Worm (Caenorhabditis elegans): ENCODE data around the gene Y77E11A.16.

The Y77E11A.16 gene

DNA sequence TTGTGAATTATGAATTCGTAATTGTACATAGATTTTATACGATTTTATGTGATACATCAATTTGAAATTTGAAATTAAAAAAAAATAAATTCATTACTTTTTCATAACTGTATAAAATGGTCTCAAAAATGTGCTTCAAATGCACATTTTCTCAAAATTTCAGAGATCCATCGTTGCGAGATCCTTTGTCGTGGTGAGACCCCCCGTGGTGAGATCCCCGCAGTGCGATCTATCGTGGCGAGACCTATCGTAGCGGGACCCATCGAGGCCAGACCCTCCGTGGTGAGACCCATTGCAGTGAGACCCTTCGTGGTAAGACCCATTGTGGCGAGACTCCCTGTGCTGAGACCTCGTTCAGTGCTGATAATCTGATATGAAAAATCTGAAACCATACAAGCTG lies 25.8 kb upstream of the Y77E11A.16 start (continued):
- no peak for TF ChIP-seq attf-6 (GFP tag; IDR thresholded peaks at IDR 0.05)
- no peak for TF ChIP-seq hrde-1 (tag; optimal IDR thresholded peaks at IDR 0.05; ENCODE audit: borderline replicate concordance)
- TF ChIP-seq F33H1.4 (GFP tag; IDR thresholded peaks at IDR 0.05): peak; percentile 40; the same call in 1 of the 2 replicates
- peak; percentile 34 for TF ChIP-seq ZK185.1 (tag; optimal IDR thresholded peaks at IDR 0.05; ENCODE audit: poor library complexity, severe bottlenecking)
- no peak for TF ChIP-seq attf-5 (GFP tag; optimal IDR thresholded peaks at IDR 0.05)
- peak; percentile 54 for TF ChIP-seq nhr-90 (tag; optimal IDR thresholded peaks at IDR 0.05)
- TF ChIP-seq lin-40 (tag; optimal IDR thresholded peaks at IDR 0.05): peak; percentile 49
- TF ChIP-seq lin-35 (GFP tag; optimal IDR thresholded peaks at IDR 0.05): peak in 1 of 3 experiments; percentile 55
- TF ChIP-seq K11D2.4 (GFP tag; IDR thresholded peaks at IDR 0.05): 0 out of 2 replicates have a peak, but pooled peaks have one; percentile 67
- TF ChIP-seq dox-1 (GFP tag; IDR thresholded peaks at IDR 0.05): no peak
- no peak for TF ChIP-seq F57C9.4 (tag; optimal IDR thresholded peaks at IDR 0.05)
- TF ChIP-seq hsf-1 (GFP tag; IDR thresholded peaks at IDR 0.05): no peak
- TF ChIP-seq snpc-4 (GFP tag; optimal IDR thresholded peaks at IDR 0.05): no peak
- peak in 1 of 4 experiments; percentile 13 for TF ChIP-seq snpc-4 (tag; optimal IDR thresholded peaks at IDR 0.05)
- TF ChIP-seq cebp-1 (GFP tag; IDR thresholded peaks at IDR 0.05): no peak
- peak; percentile 61 for TF ChIP-seq cebp-1 (tag; optimal IDR thresholded peaks at IDR 0.05)

DNA sequence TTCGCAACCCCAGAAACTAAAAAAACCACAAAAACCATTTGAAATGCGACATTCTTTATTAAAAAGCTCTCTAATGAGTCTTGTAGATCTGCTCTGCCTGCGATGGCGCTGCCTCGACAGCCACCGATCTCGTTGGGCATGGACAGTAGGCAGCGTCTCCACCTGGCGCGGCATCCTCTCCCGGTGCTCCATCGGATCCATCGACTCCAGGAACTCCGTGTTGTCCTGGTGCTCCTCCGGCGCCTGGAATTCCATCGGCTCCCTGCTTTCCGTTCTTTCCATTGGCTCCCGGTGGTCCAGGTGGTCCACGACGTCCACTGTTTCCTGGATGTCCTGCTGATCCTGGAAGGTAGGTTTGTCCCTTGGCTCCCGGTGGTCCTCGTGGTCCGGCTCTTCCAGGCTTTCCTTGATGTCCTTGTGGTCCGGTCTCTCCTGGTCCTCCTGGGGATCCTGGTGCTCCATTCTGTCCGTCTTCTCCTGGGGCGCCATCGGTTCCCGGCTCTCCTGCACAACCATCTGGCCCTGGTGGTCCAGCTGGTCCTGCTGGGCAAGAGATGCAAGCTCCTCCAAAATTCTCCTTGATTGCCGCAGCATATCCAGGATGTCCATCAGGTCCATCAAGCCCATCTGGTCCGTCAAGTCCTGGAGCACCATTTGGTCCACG lies 25.3 kb upstream of the Y77E11A.16 start:
- TF ChIP-seq zfh-2 (GFP tag; conservative IDR thresholded peaks at IDR 0.05) (peak; percentile 85), Y56A3A.18 (GFP tag; IDR thresholded peaks at IDR 0.05) (0 out of 2 replicates have a peak, but pooled peaks have one; percentile 35), sptf-2 (GFP tag; optimal IDR thresholded peaks at IDR 0.05) (peak; percentile 11), egrh-3 (GFP tag; IDR thresholded peaks at IDR 0.05) (peak; percentile 67; the same call in 1 of the 2 replicates), snpc-4 (GFP tag; optimal IDR thresholded peaks at IDR 0.05) (no peak), snpc-4 (tag; optimal IDR thresholded peaks at IDR 0.05) (no peak), efl-1 (GFP tag; optimal IDR thresholded peaks at IDR 0.05) (no peak), ztf-6 (GFP tag; IDR thresholded peaks at IDR 0.05) (no peak)

DNA sequence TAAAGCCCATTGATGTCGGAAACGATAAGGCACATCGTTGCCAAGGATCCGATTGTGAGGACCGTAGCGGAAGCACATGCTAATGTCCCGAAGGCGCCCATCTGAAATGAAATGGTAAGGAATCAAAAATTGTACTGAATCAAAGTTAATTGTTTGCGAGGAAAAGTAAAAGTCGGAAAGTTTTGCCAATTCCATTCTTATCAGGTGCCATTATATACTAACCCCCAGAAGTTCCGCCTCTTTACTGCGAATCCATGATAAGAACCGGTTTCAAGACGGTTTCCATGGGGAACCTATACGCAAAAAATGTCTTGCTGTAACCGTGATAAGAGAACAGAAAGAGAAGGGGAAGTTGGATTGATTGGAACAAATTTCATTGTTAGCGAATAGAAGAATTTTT lies 24.5 kb upstream of the Y77E11A.16 start, which contains the start of gene col-106:
TSS of gene col-106 (minus strand) at position 101 of the 400 bp plus-strand sequence.
- TF ChIP-seq ztf-18 (tag; optimal IDR thresholded peaks at IDR 0.05): no peak
- no peak for TF ChIP-seq snpc-1.1 (tag; optimal IDR thresholded peaks at IDR 0.05; ENCODE audit: insufficient read depth)
- no peak for TF ChIP-seq tbx-9 (tag; optimal IDR thresholded peaks at IDR 0.05; ENCODE audit: borderline replicate concordance)
- no peak for TF ChIP-seq mxl-1 (tag; optimal IDR thresholded peaks at IDR 0.05)
- no peak for TF ChIP-seq ztf-25 (GFP tag; IDR thresholded peaks at IDR 0.05)

DNA sequence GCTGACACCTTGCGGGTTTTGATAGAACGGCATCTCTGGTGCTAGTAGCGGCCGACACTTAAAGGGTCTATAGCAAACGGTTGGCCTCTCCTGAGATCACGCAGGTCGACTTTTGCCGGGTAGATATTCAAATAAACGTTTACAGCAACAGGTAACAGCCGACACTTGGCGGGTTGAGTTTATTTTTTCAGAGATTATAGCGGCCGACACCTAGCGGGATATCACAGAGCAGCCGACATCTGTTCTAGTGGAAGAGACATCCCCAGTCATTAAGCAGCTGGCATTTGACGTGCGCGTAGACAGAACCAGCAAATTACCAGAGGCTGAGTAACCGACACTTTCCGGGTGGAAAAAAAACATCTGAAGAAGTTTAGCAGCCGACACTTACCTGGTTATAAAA lies 23.8 kb upstream of the Y77E11A.16 start:
- no peak for TF ChIP-seq Y79H2A.3 (GFP tag; conservative IDR thresholded peaks at IDR 0.05)
- TF ChIP-seq snpc-4 (GFP tag; optimal IDR thresholded peaks at IDR 0.05): no peak
- TF ChIP-seq snpc-4 (tag; optimal IDR thresholded peaks at IDR 0.05): peak in 1 of 4 experiments; percentile 24

DNA sequence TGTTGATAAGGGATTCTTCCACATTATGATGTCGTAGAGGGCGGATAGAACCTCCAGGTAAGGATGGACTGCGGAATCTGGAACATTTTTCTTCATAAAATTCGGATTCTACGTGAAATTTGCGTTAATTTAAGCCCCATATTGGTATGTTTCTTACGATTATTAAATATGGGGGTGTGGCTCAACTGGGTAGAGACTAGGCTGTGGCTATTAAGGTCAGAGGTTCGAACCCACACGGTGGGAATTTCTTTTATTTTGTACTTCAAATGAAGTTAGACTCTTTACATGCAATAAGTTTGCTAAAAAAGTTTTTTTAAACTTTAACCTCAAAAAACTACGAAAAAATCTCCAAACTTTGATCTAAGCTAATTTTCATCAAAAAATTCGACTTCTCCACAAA lies 19.8 kb upstream of the Y77E11A.16 start:
- TF ChIP-seq rpc-1 (optimal IDR thresholded peaks at IDR 0.05) (peak; percentile 47), rpc-1 (tag; optimal IDR thresholded peaks at IDR 0.05) (peak; percentile 71), tbp1 (GFP tag; optimal IDR thresholded peaks at IDR 0.05) (peak; percentile 77), B0261.1 (tag; optimal IDR thresholded peaks at IDR 0.05) (peak; percentile 44), D2030.7 (GFP tag; IDR thresholded peaks at IDR 0.05) (no peak)
